Fruit fly (Drosophila melanogaster): Measurements from ENCODE around the gene CG11360.

The CG11360 gene

DNA sequence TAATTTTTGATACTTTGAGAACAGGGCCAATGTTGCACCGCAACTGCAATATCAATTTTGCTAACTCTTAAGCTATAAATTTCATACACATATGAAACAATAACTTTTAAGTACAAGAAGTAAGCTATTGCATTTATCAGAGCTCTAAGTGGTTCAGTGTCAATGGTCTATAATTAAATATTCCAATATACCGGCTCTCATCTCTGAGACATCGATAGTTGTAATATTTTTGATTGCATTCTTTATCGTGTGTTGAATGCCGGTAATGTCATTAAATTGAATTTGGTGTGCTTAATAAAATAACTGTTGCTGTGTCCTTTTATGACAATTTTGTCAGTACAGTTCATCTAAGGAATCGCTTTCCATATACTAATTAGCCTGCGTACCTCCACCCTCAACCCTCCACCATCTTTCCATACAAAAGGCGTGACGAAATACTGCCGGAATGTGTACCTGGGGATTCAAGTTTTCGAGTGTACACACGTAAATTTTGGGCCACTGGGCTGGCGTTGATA, at the start of gene CG11360:
Gene CG11360 (plus strand): TSS at position 238 of the 515 bp plus-strand sequence.
- TF ChIP-seq scrt (GFP tag; optimal IDR thresholded peaks at IDR 0.05) (peak; percentile 47), Bteb2 (GFP tag; optimal IDR thresholded peaks at IDR 0.05) (no peak), Bdp1 (GFP tag; optimal IDR thresholded peaks at IDR 0.05) (no peak), CG12744 (GFP tag; optimal IDR thresholded peaks at IDR 0.05) (no peak), CG11085 (GFP tag; IDR thresholded peaks at IDR 0.05) (no peak), Dip3 (GFP tag; optimal IDR thresholded peaks at IDR 0.05) (no peak), tx (GFP tag; optimal IDR thresholded peaks at IDR 0.05) (no peak), Dip2 (GFP tag; IDR thresholded peaks at IDR 0.05) (no peak), Lhr (GFP tag; optimal IDR thresholded peaks at IDR 0.05) (peak; percentile 23), onecut (GFP tag; IDR thresholded peaks at IDR 0.05) (no peak), Rx (GFP tag; IDR thresholded peaks at IDR 0.05) (no peak), MESR4 (GFP tag; optimal IDR thresholded peaks at IDR 0.05) (peak; percentile 79), repo (GFP tag; optimal IDR thresholded peaks at IDR 0.05) (no peak), CG17912 (GFP tag; optimal IDR thresholded peaks at IDR 0.05) (no peak), ham (GFP tag; IDR thresholded peaks at IDR 0.05) (no peak), CG10366 (GFP tag; IDR thresholded peaks at IDR 0.05) (no peak), B-H2 (GFP tag; optimal IDR thresholded peaks at IDR 0.05) (no peak), TFAM (GFP tag; optimal IDR thresholded peaks at IDR 0.05) (no peak), Six4 (GFP tag; optimal IDR thresholded peaks at IDR 0.05) (no peak), Vsx1 (GFP tag; optimal IDR thresholded peaks at IDR 0.05) (no peak), ewg (GFP tag; optimal IDR thresholded peaks at IDR 0.05) (no peak), dmrt99B (tag; optimal IDR thresholded peaks at IDR 0.05) (no peak), Dfd (GFP tag; optimal IDR thresholded peaks at IDR 0.05) (peak in 1 of 2 experiments; percentile 69), ftz-f1 (GFP tag; optimal IDR thresholded peaks at IDR 0.05) (no peak), CG1233 (GFP tag; optimal IDR thresholded peaks at IDR 0.05) (no peak), btn (GFP tag; optimal IDR thresholded peaks at IDR 0.05) (no peak), CG15011 (GFP tag; optimal IDR thresholded peaks at IDR 0.05) (no peak), CHES-1-like (GFP tag; optimal IDR thresholded peaks at IDR 0.05) (no peak), tin (GFP tag; optimal IDR thresholded peaks at IDR 0.05) (no peak), CG17361 (GFP tag; IDR thresholded peaks at IDR 0.05) (0 out of 3 replicates have a peak, but pooled peaks have one; percentile 38), Hand (GFP tag; optimal IDR thresholded peaks at IDR 0.05) (no peak), knrl (GFP tag; IDR thresholded peaks at IDR 0.05; ENCODE audit: partially characterized antibody) (peak; percentile 63; the same call in 2 of the 3 replicates), psq (GFP tag; optimal IDR thresholded peaks at IDR 0.05) (no peak), Asciz (GFP tag; optimal IDR thresholded peaks at IDR 0.05) (no peak), CG4854 (GFP tag; optimal IDR thresholded peaks at IDR 0.05) (no peak), CG9876 (GFP tag; optimal IDR thresholded peaks at IDR 0.05) (no peak), CG8478 (optimal IDR thresholded peaks at IDR 0.05) (no peak), grau (tag; optimal IDR thresholded peaks at IDR 0.05) (no peak), CG10462 (GFP tag; optimal IDR thresholded peaks at IDR 0.05) (no peak), CG12071 (GFP tag; optimal IDR thresholded peaks at IDR 0.05) (no peak), chm (GFP tag; IDR thresholded peaks at IDR 0.05) (no peak), Awh (GFP tag; IDR thresholded peaks at IDR 0.05) (no peak), NC2β (GFP tag; optimal IDR thresholded peaks at IDR 0.05) (no peak), CG12942 (GFP tag; optimal IDR thresholded peaks at IDR 0.05) (no peak), BEAF-32 (GFP tag; optimal IDR thresholded peaks at IDR 0.05) (peak; percentile 77), nerfin-1 (tag; optimal IDR thresholded peaks at IDR 0.05) (peak; percentile 99), CG17802 (tag; optimal IDR thresholded peaks at IDR 0.05) (peak; percentile 97), CG4820 (GFP tag; optimal IDR thresholded peaks at IDR 0.05) (no peak), maf-S (GFP tag; optimal IDR thresholded peaks at IDR 0.05) (no peak), CG11723 (GFP tag; optimal IDR thresholded peaks at IDR 0.05) (peak; percentile 86), CoRest (tag; optimal IDR thresholded peaks at IDR 0.05) (no peak)
